Fruit fly (Drosophila melanogaster) whole organism, embryonic: ENCODE results near the gene NdufA3.

Experiments
- Aef1 ChIP-seq: fragments of 200-800 bp; sonication (Bioruptor generic); IDR thresholded peaks from 3 replicates; pipeline ENCODE4 v1.3.6; 2022; ENCODE audit warnings: missing biosample characterization, missing genetic modification characterization
- Atf6 ChIP-seq: fragments of 200-800 bp; sonication (Bioruptor generic); IDR thresholded peaks from 2 replicates; pipeline ENCODE4 v1.3.6; 2022; ENCODE audit warnings: missing biosample characterization, missing genetic modification characterization
- Awh ChIP-seq: fragments of 200-800 bp; sonication (Bioruptor generic); IDR thresholded peaks from 2 replicates; pipeline ENCODE4, ENCODE4 v1.3.6; 2022; ENCODE audit warnings: missing biosample characterization, missing genetic modification characterization
- B-H2 ChIP-seq: fragments of 200-800 bp; sonication (Bioruptor generic); optimal IDR thresholded peaks from 2 replicates; lab custom pipeline; 2018; ENCODE audit warnings: missing biosample characterization, mild to moderate bottlenecking, missing genetic modification characterization
- CG10267 ChIP-seq: fragments of 200-800 bp; sonication (Bioruptor generic); optimal IDR thresholded peaks from 2 replicates; lab custom pipeline; 2018; ENCODE audit warnings: missing biosample characterization, mild to moderate bottlenecking, missing genetic modification characterization, moderate library complexity
- CG11456 ChIP-seq: fragments of 200-800 bp; sonication (Bioruptor generic); IDR thresholded peaks from 3 replicates; pipeline ENCODE4 v1.3.6; 2022; ENCODE audit warnings: missing biosample characterization, missing genetic modification characterization
- CG12071 ChIP-seq: fragments of 200-800 bp; sonication (Bioruptor generic); optimal IDR thresholded peaks from 3 replicates; lab custom pipeline; 2018; ENCODE audit warnings: missing biosample characterization, mild to moderate bottlenecking, missing genetic modification characterization
- CG12104 ChIP-seq: fragments of 200-800 bp; sonication (Bioruptor generic); optimal IDR thresholded peaks from 3 replicates; lab custom pipeline; 2016; ENCODE audit warnings: missing biosample characterization, missing genetic modification characterization
- CG13424 ChIP-seq: fragments of 200-800 bp; sonication (Bioruptor generic); optimal IDR thresholded peaks from 2 replicates; lab custom pipeline; 2019; ENCODE audit warnings: missing biosample characterization, mild to moderate bottlenecking, missing genetic modification characterization, moderate library complexity
- CG15269 ChIP-seq: fragments of 200-800 bp; sonication (Bioruptor generic); optimal IDR thresholded peaks from 2 replicates; lab custom pipeline; 2018; ENCODE audit warnings: missing biosample characterization, mild to moderate bottlenecking, missing genetic modification characterization, moderate library complexity
- CG15696 ChIP-seq: fragments of 200-800 bp; sonication (Bioruptor generic); optimal IDR thresholded peaks from 2 replicates; lab custom pipeline; 2019; ENCODE audit warnings: missing biosample characterization, mild to moderate bottlenecking, missing genetic modification characterization, moderate library complexity
- CG18011 ChIP-seq: fragments of 200-800 bp; sonication (Bioruptor generic); optimal IDR thresholded peaks from 2 replicates; lab custom pipeline; 2017; ENCODE audit warnings: missing biosample characterization, missing genetic modification characterization, mild to moderate bottlenecking, moderate library complexity, missing genotype
- CG2120 ChIP-seq: fragments of 200-800 bp; sonication (Bioruptor generic); optimal IDR thresholded peaks from 3 replicates; lab custom pipeline; 2016; ENCODE audit warnings: missing biosample characterization, missing genetic modification characterization
- CG31441 ChIP-seq: fragments of 200-800 bp; sonication (Bioruptor generic); IDR thresholded peaks from 2 replicates; pipeline ENCODE4 v1.3.6; 2022; ENCODE audit warnings: missing biosample characterization, missing genetic modification characterization
- CG32772 ChIP-seq: fragments of 200-800 bp; sonication (Bioruptor generic); IDR thresholded peaks from 2 replicates; pipeline ENCODE4 v1.3.6; 2022; ENCODE audit warnings: missing biosample characterization, missing genetic modification characterization
- CG34376 ChIP-seq: fragments of 200-800 bp; sonication (Bioruptor generic); optimal IDR thresholded peaks from 2 replicates; lab custom pipeline; 2018; ENCODE audit warnings: missing biosample characterization, mild to moderate bottlenecking, missing genetic modification characterization
- CG43689 ChIP-seq: fragments of 200-800 bp; sonication (Bioruptor generic); IDR thresholded peaks from 2 replicates; pipeline ENCODE4 v1.3.6; 2022; ENCODE audit warnings: missing biosample characterization, missing genetic modification characterization
- CG6254 ChIP-seq: fragments of 200-800 bp; sonication (Bioruptor generic); optimal IDR thresholded peaks from 3 replicates; lab custom pipeline; 2017; ENCODE audit warnings: mild to moderate bottlenecking, missing biosample characterization, missing genetic modification reagents, missing genetic modification characterization
- CG7357 ChIP-seq: fragments of 200-800 bp; sonication (Bioruptor generic); IDR thresholded peaks from 3 replicates; pipeline ENCODE4 v1.3.6; 2022; ENCODE audit warnings: missing biosample characterization, missing genetic modification characterization
- CG9817 ChIP-seq: fragments of 200-800 bp; sonication (Bioruptor generic); optimal IDR thresholded peaks from 2 replicates; lab custom pipeline; 2018; ENCODE audit warnings: missing biosample characterization, mild to moderate bottlenecking, missing genetic modification characterization, moderate library complexity
- CoRest ChIP-seq: fragments of 200-800 bp; sonication (Bioruptor generic); optimal IDR thresholded peaks from 3 replicates; lab custom pipeline; 2018; ENCODE audit warnings: missing biosample characterization, mild to moderate bottlenecking, missing genetic modification characterization, moderate library complexity
- D19B ChIP-seq: fragments of 200-800 bp; sonication (Bioruptor generic); optimal IDR thresholded peaks from 2 replicates; lab custom pipeline; 2017; ENCODE audit warnings: missing biosample characterization, mild to moderate bottlenecking, missing genetic modification characterization
- Doc2 ChIP-seq: fragments of 200-800 bp; sonication (Bioruptor generic); IDR thresholded peaks from 2 replicates; pipeline ENCODE4 v1.3.6; 2022; ENCODE audit warnings: missing biosample characterization, missing genetic modification characterization
- Dp ChIP-seq: fragments of 200-800 bp; sonication (Bioruptor generic); optimal IDR thresholded peaks from 2 replicates; lab custom pipeline; 2018; ENCODE audit warnings: missing biosample characterization, mild to moderate bottlenecking, missing genetic modification characterization, moderate library complexity
- H2.0 ChIP-seq: fragments of 200-800 bp; sonication (Bioruptor generic); IDR thresholded peaks from 2 replicates; pipeline ENCODE4 v1.3.6; 2022; ENCODE audit warnings: missing biosample characterization, missing genetic modification characterization
- Hmr ChIP-seq: fragments of 200-800 bp; sonication (Bioruptor generic); optimal IDR thresholded peaks from 3 replicates; lab custom pipeline; 2017; ENCODE audit warnings: mild to moderate bottlenecking, missing biosample characterization, missing genetic modification reagents, missing genetic modification characterization
- Optix ChIP-seq: fragments of 200-800 bp; sonication (Bioruptor generic); IDR thresholded peaks from 3 replicates; pipeline ENCODE4 v1.3.6; 2022; ENCODE audit warnings: missing biosample characterization, missing genetic modification characterization
- bbx ChIP-seq: fragments of 200-800 bp; sonication (Bioruptor generic); IDR thresholded peaks from 2 replicates; pipeline ENCODE4 v1.3.6; 2022; ENCODE audit warnings: missing biosample characterization, missing genetic modification characterization; ENCODE audit not compliant: partially characterized antibody
- cad ChIP-seq: fragments of >200 bp; optimal IDR thresholded peaks from 2 replicates; lab custom pipeline; 2017; ENCODE audit warnings: missing biosample characterization, missing genetic modification characterization
- corto ChIP-seq: fragments of 200-800 bp; sonication (Bioruptor generic); optimal IDR thresholded peaks from 2 replicates; lab custom pipeline; 2016; ENCODE audit warnings: missing biosample characterization, mild to moderate bottlenecking, missing genetic modification characterization, moderate library complexity
- crol ChIP-seq: fragments of 200-800 bp; sonication (Bioruptor generic); IDR thresholded peaks from 2 replicates; pipeline ENCODE4 v1.3.6; 2022; ENCODE audit warnings: missing biosample characterization, missing genetic modification characterization
- dan ChIP-seq: fragments of 200-800 bp; sonication (Bioruptor generic); IDR thresholded peaks from 2 replicates; pipeline ENCODE4 v1.3.6; 2022; ENCODE audit warnings: missing biosample characterization, missing genetic modification characterization
- dysf ChIP-seq: fragments of 200-800 bp; sonication (Bioruptor generic); IDR thresholded peaks from 3 replicates; pipeline ENCODE4 v1.3.6; 2022; ENCODE audit warnings: missing biosample characterization, missing genetic modification characterization
- esg ChIP-seq: fragments of 200-800 bp; sonication (Bioruptor generic); conservative IDR thresholded peaks from 2 replicates; pipeline ENCODE4 v1.3.6; 2022; ENCODE audit warnings: missing biosample characterization, missing genetic modification characterization
- eve ChIP-seq, 2 experiments: fragments of >200 bp; optimal IDR thresholded peaks; 2 replicates each; lab custom pipeline; 2017; ENCODE audit warnings: missing biosample characterization in 2 of 2, missing genetic modification characterization in 2 of 2
- fd96Cb ChIP-seq: fragments of 200-800 bp; sonication (Bioruptor generic); optimal IDR thresholded peaks from 2 replicates; lab custom pipeline; 2018; ENCODE audit warnings: missing biosample characterization, mild to moderate bottlenecking, missing genetic modification characterization, moderate library complexity
- h ChIP-seq: fragments of >200 bp; optimal IDR thresholded peaks from 2 replicates; lab custom pipeline; 2017
- ind ChIP-seq: fragments of 200-800 bp; sonication (Bioruptor generic); optimal IDR thresholded peaks from 3 replicates; lab custom pipeline; 2016; ENCODE audit warnings: missing biosample characterization, missing genetic modification characterization
- jumu ChIP-seq: fragments of 200-800 bp; sonication (Bioruptor generic); optimal IDR thresholded peaks from 3 replicates; lab custom pipeline; 2016; ENCODE audit warnings: missing biosample characterization, missing genetic modification characterization
- mirr ChIP-seq: fragments of 200-800 bp; sonication (Bioruptor generic); optimal IDR thresholded peaks from 3 replicates; lab custom pipeline; 2018; ENCODE audit warnings: missing biosample characterization, mild to moderate bottlenecking, missing genetic modification characterization
- pnt ChIP-seq: fragments of 200-800 bp; sonication (Bioruptor generic); optimal IDR thresholded peaks from 3 replicates; lab custom pipeline; 2016; ENCODE audit warnings: missing biosample characterization, missing genetic modification characterization
- prd ChIP-seq, 3 experiments: fragments of >200 bp in 2 of 3; fragments of 200-800 bp in 1 of 3; sonication (Bioruptor generic) in 1 of 3; optimal IDR thresholded peaks in 2 of 3; IDR thresholded peaks in 1 of 3; 2 replicates in 2 of 3; 3 replicates in 1 of 3; pipeline versions ENCODE4 v1.3.6 to Lab custom; 2017 to 2022; ENCODE audit warnings: missing biosample characterization in 1 of 3, missing genetic modification characterization in 1 of 3
- sc ChIP-seq, 3 experiments: fragments of >200 bp in 2 of 3; fragments of 200-800 bp in 1 of 3; sonication (Bioruptor generic) in 1 of 3; optimal IDR thresholded peaks; 2 replicates in 2 of 3; 3 replicates in 1 of 3; lab custom pipeline; 2017; ENCODE audit warnings: mild to moderate bottlenecking in 1 of 3, missing biosample characterization in 1 of 3, missing genetic modification characterization in 1 of 3, missing genetic modification reagents in 1 of 3
- scrt ChIP-seq: fragments of 200-800 bp; sonication (Bioruptor generic); optimal IDR thresholded peaks from 2 replicates; lab custom pipeline; 2018; ENCODE audit warnings: missing biosample characterization, mild to moderate bottlenecking, missing genetic modification characterization, moderate library complexity
- sens-2 ChIP-seq: fragments of 200-800 bp; sonication (Bioruptor generic); IDR thresholded peaks from 2 replicates; pipeline ENCODE4 v1.3.6; 2022; ENCODE audit warnings: missing biosample characterization, missing genetic modification characterization
- sna ChIP-seq: fragments of 200-800 bp; sonication (Bioruptor generic); IDR thresholded peaks from 2 replicates; pipeline ENCODE4 v1.3.6; 2022; ENCODE audit warnings: missing biosample characterization, missing genetic modification characterization; ENCODE audit not compliant: partially characterized antibody
- tap ChIP-seq: fragments of 200-800 bp; optimal IDR thresholded peaks from 3 replicates; lab custom pipeline; 2019; ENCODE audit warnings: missing biosample characterization, mild to moderate bottlenecking, missing genetic modification characterization, moderate library complexity
- tup ChIP-seq: fragments of 200-800 bp; sonication (Bioruptor generic); optimal IDR thresholded peaks from 2 replicates; lab custom pipeline; 2016; ENCODE audit warnings: missing biosample characterization, mild to moderate bottlenecking, missing genetic modification characterization, moderate library complexity
- vvl ChIP-seq: fragments of 200-800 bp; sonication (Bioruptor generic); IDR thresholded peaks from 2 replicates; pipeline ENCODE4 v1.3.6; 2022; ENCODE audit warnings: missing biosample characterization, missing genetic modification characterization
- zen ChIP-seq: fragments of 200-800 bp; sonication (Bioruptor generic); optimal IDR thresholded peaks from 3 replicates; lab custom pipeline; 2018; ENCODE audit warnings: missing biosample characterization, mild to moderate bottlenecking, missing genetic modification characterization, moderate library complexity

Gene NdufA3

dm6 chrX:9141219-9141618 is 18.6 kb downstream of the NdufA3 start (continued):
- TF ChIP-seq sc (optimal IDR thresholded peaks at IDR 0.05; lab: Kevin White, UChicago): no peak
- TF ChIP-seq sc (GFP tag; optimal IDR thresholded peaks at IDR 0.05; lab: Kevin White, UChicago): peak; percentile 40
- TF ChIP-seq CG15696 (tag; lab: Kevin White, UChicago): peak; percentile 82
- TF ChIP-seq cad: no peak
- TF ChIP-seq CG9817 (tag; lab: Kevin White, UChicago): peak; percentile 51
- TF ChIP-seq Awh (GFP tag; lab: Robert Waterston, UW): peak; percentile 81
- peak; percentile 86 for TF ChIP-seq H2.0 (GFP tag; lab: Robert Waterston, UW)
- peak; percentile 82 for TF ChIP-seq CG11456
- peak; percentile 90 for TF ChIP-seq vvl (GFP tag; lab: Robert Waterston, UW)
- peak; percentile 63 for TF ChIP-seq CG2120 (GFP tag; lab: Kevin White, UChicago)
- no peak for TF ChIP-seq bbx (GFP tag; lab: Robert Waterston, UW)
- TF ChIP-seq CG12104: peak; percentile 34
- no peak for TF ChIP-seq CG18011 (GFP tag; lab: Kevin White, UChicago)
- peak; percentile 63 for TF ChIP-seq CG31441 (GFP tag; lab: Robert Waterston, UW)
- peak; percentile 40 for TF ChIP-seq CG6254
- peak; percentile 18; the same call in 1 of the 2 replicates for TF ChIP-seq crol
- no peak for TF ChIP-seq h (lab: Kevin White, UChicago)
- TF ChIP-seq Atf6 (GFP tag; lab: Robert Waterston, UW): peak; percentile 68
- TF ChIP-seq esg (GFP tag; lab: Robert Waterston, UW): peak; percentile 74
- TF ChIP-seq scrt (GFP tag; lab: Kevin White, UChicago): peak; percentile 7
- TF ChIP-seq eve (GFP tag; optimal IDR thresholded peaks at IDR 0.05; lab: Kevin White, UChicago): no peak
- peak; percentile 76 for TF ChIP-seq fd96Cb
- TF ChIP-seq ind (GFP tag; lab: Kevin White, UChicago): peak; percentile 78
- peak; percentile 75 for TF ChIP-seq tap (tag; lab: Kevin White, UChicago)
- peak; percentile 89 for TF ChIP-seq dysf
- TF ChIP-seq pnt: peak; percentile 82
- TF ChIP-seq dan (GFP tag; lab: Robert Waterston, UW): peak; percentile 76
- TF ChIP-seq Hmr (GFP tag; lab: Kevin White, UChicago): no peak
- peak; percentile 87 for TF ChIP-seq Optix (GFP tag; lab: Robert Waterston, UW)
- TF ChIP-seq jumu (GFP tag; lab: Kevin White, UChicago): peak; percentile 65
- no peak for TF ChIP-seq corto (GFP tag; lab: Kevin White, UChicago)
- no peak for TF ChIP-seq tup (GFP tag; lab: Kevin White, UChicago)
- no peak for TF ChIP-seq Doc2 (GFP tag; lab: Robert Waterston, UW)
- TF ChIP-seq prd (optimal IDR thresholded peaks at IDR 0.05; lab: Kevin White, UChicago): no peak
- TF ChIP-seq prd (GFP tag; IDR thresholded peaks at IDR 0.05; lab: Robert Waterston, UW): peak; percentile 93
- peak; percentile 72 for TF ChIP-seq CG7357 (GFP tag; lab: Robert Waterston, UW)
- TF ChIP-seq CG43689 (GFP tag; lab: Robert Waterston, UW): peak; percentile 30; the same call in 1 of the 2 replicates
- TF ChIP-seq CoRest (tag; lab: Kevin White, UChicago): peak; percentile 72
- peak; percentile 64 for TF ChIP-seq CG12071 (GFP tag; lab: Kevin White, UChicago)
- peak; percentile 59 for TF ChIP-seq zen (tag; lab: Kevin White, UChicago)
- TF ChIP-seq mirr (GFP tag; lab: Kevin White, UChicago): peak; percentile 33
- TF ChIP-seq CG34376 (GFP tag; lab: Kevin White, UChicago): peak; percentile 35
- TF ChIP-seq Dp (GFP tag; lab: Kevin White, UChicago): no peak
- peak; percentile 74 for TF ChIP-seq CG13424
- TF ChIP-seq B-H2 (GFP tag; lab: Kevin White, UChicago): no peak
- peak; percentile 75 for TF ChIP-seq Aef1 (GFP tag; lab: Robert Waterston, UW)
- no peak for TF ChIP-seq CG15269 (tag; lab: Kevin White, UChicago)
- TF ChIP-seq CG32772: peak; percentile 78
- TF ChIP-seq D19B: no peak
- TF ChIP-seq CG10267: peak; percentile 57
- TF ChIP-seq sna (GFP tag; lab: Robert Waterston, UW): no peak
- peak; percentile 61; the same call in 1 of the 2 replicates for TF ChIP-seq sens-2 (GFP tag; lab: Robert Waterston, UW)
